Worm (Caenorhabditis elegans): ENCODE data around the gene ztf-27.
A peak's percentile ranks its signal among the peaks of the same experiment; 100 is the strongest.

ztf-27 gene

ce11 chrII:10388041-10388706 is 3.0 kb downstream of the ztf-27 start (continued):
- TF ChIP-seq mep-1 (tag; optimal IDR thresholded peaks at IDR 0.05), result peak; percentile 93
- TF ChIP-seq lin-1 (GFP tag; IDR thresholded peaks at IDR 0.05), result no peak
- no peak for TF ChIP-seq unc-62 (GFP tag; optimal IDR thresholded peaks at IDR 0.05 in 1 of 2)
- no peak for TF ChIP-seq unc-62 (tag; optimal IDR thresholded peaks at IDR 0.05)
- peak; percentile 67 for TF ChIP-seq hlh-30 (tag; optimal IDR thresholded peaks at IDR 0.05; ENCODE audit: insufficient read depth)
- peak; percentile 90 for TF ChIP-seq mes-2 (tag; optimal IDR thresholded peaks at IDR 0.05; ENCODE audit: poor library complexity, severe bottlenecking)
- TF ChIP-seq madf-9 (GFP tag; conservative IDR thresholded peaks at IDR 0.05), result no peak
- TF ChIP-seq dmd-6 (GFP tag; IDR thresholded peaks at IDR 0.05), result 0 out of 2 replicates have a peak, but pooled peaks have one; percentile 24
- no peak for TF ChIP-seq nhr-76 (tag; optimal IDR thresholded peaks at IDR 0.05)
- TF ChIP-seq snpc-1.2 (GFP tag; IDR thresholded peaks at IDR 0.05), result no peak
- TF ChIP-seq dmd-8 (GFP tag; IDR thresholded peaks at IDR 0.05), result no peak
- peak; percentile 21 for TF ChIP-seq zip-2 (tag; optimal IDR thresholded peaks at IDR 0.05)
- peak; percentile 73 for TF ChIP-seq lin-38 (GFP tag; IDR thresholded peaks at IDR 0.05)
- no peak for TF ChIP-seq madf-5 (GFP tag; IDR thresholded peaks at IDR 0.05)
- no peak for TF ChIP-seq ces-1 (GFP tag; optimal IDR thresholded peaks at IDR 0.05)
- peak; percentile 59 for TF ChIP-seq duxl-1 (tag; optimal IDR thresholded peaks at IDR 0.05; ENCODE audit: poor library complexity)
- peak; percentile 67 for TF ChIP-seq rbr-2 (tag; optimal IDR thresholded peaks at IDR 0.05)
- TF ChIP-seq ztf-11 (tag; optimal IDR thresholded peaks at IDR 0.05), result no peak
- peak; percentile 57 for TF ChIP-seq nhr-28 (tag; optimal IDR thresholded peaks at IDR 0.05)
- TF ChIP-seq php-3 (GFP tag; IDR thresholded peaks at IDR 0.05), result no peak
- TF ChIP-seq attf-4 (tag; optimal IDR thresholded peaks at IDR 0.05), result no peak
- TF ChIP-seq aha-1 (tag), result peak; percentile 76

ce11 chrII:10389038-10389437 is 3.9 kb downstream of the ztf-27 start:
- TF ChIP-seq F26F4.8 (GFP tag; conservative IDR thresholded peaks at IDR 0.05) (no peak), lin-38 (GFP tag; IDR thresholded peaks at IDR 0.05) (peak; percentile 25), Y75B8A.6 (GFP tag; IDR thresholded peaks at IDR 0.05) (0 out of 2 replicates have a peak, but pooled peaks have one; percentile 34), ceh-62 (tag; optimal IDR thresholded peaks at IDR 0.05) (no peak), nhr-237 (tag; optimal IDR thresholded peaks at IDR 0.05) (no peak), nhr-41 (GFP tag; IDR thresholded peaks at IDR 0.05) (no peak), Y5F2A.4 (GFP tag; optimal IDR thresholded peaks at IDR 0.05) (no peak), zag-1 (tag; optimal IDR thresholded peaks at IDR 0.05) (no peak), D1046.2 (GFP tag; IDR thresholded peaks at IDR 0.05) (no peak), ZK337.2 (GFP tag; IDR thresholded peaks at IDR 0.05) (no peak), spr-1 (tag; optimal IDR thresholded peaks at IDR 0.05) (peak; percentile 60), snpc-1.2 (GFP tag; IDR thresholded peaks at IDR 0.05) (no peak), pha-4 (GFP tag; IDR thresholded peaks at IDR 0.05) (0 out of 2 replicates have a peak, but pooled peaks have one; percentile 34), pha-4 (tag; optimal IDR thresholded peaks at IDR 0.05) (peak; percentile 73), R02D3.7 (tag; optimal IDR thresholded peaks at IDR 0.05) (no peak), tra-1 (GFP tag; IDR thresholded peaks at IDR 0.05) (peak; percentile 74), mxl-2 (GFP tag; conservative IDR thresholded peaks at IDR 0.05) (peak; percentile 71), snpc-4 (tag; optimal IDR thresholded peaks at IDR 0.05) (no peak), skn-1 (tag; optimal IDR thresholded peaks at IDR 0.05) (no peak), zfp-3 (GFP tag; conservative IDR thresholded peaks at IDR 0.05) (0 out of 2 replicates have a peak, but pooled peaks have one; percentile 15), tag-97 (GFP tag; IDR thresholded peaks at IDR 0.05) (no peak), lin-13 (GFP tag; optimal IDR thresholded peaks at IDR 0.05) (no peak), mdl-1 (tag; optimal IDR thresholded peaks at IDR 0.05) (peak; percentile 73 to 92), nhr-6 (tag; optimal IDR thresholded peaks at IDR 0.05) (no peak), Y105C5A.15 (GFP tag; IDR thresholded peaks at IDR 0.05) (no peak), hmg-1.1 (GFP tag; IDR thresholded peaks at IDR 0.05) (peak; percentile 51), T20F7.1 (GFP tag; optimal IDR thresholded peaks at IDR 0.05) (peak; percentile 78), lsy-2 (tag; optimal IDR thresholded peaks at IDR 0.05) (peak in 1 of 2 experiments; percentile 75), ztf-7 (tag; optimal IDR thresholded peaks at IDR 0.05) (no peak), saeg-2 (GFP tag; IDR thresholded peaks at IDR 0.05) (0 out of 2 replicates have a peak, but pooled peaks have one; percentile 71), ceh-20 (GFP tag; IDR thresholded peaks at IDR 0.05) (peak; percentile 78), zip-2 (tag; optimal IDR thresholded peaks at IDR 0.05) (no peak)

All from whole organism, L4 larva.